Worm (Caenorhabditis elegans) whole organism, mixed stage, embryonic: ENCODE results near the gene oac-2.

Experiments
- M03D4.4 ChIP-seq: sonication (generic microtip); optimal IDR thresholded peaks from 2 replicates; lab custom pipeline; 2017; ENCODE audit warnings: mild to moderate bottlenecking, missing genetic modification characterization, missing compliant biosample characterization
- bed-3 ChIP-seq: fragments of 200-800 bp; sonication (Bioruptor generic); optimal IDR thresholded peaks from 3 replicates; lab custom pipeline; 2018; ENCODE audit warnings: mild to moderate bottlenecking, missing genetic modification characterization, moderate library complexity, missing compliant biosample characterization
- blmp-1 ChIP-seq: fragments of 150-350 bp; optimal IDR thresholded peaks from 2 replicates; lab custom pipeline; 2014; ENCODE audit warnings: missing biosample characterization, missing genetic modification characterization
- ceh-39 ChIP-seq: fragments of 150-350 bp; optimal IDR thresholded peaks from 2 replicates; lab custom pipeline; 2014; ENCODE audit warnings: missing biosample characterization, missing genetic modification characterization
- ceh-43 ChIP-seq: fragments of 200-800 bp; sonication (Bioruptor generic); optimal IDR thresholded peaks from 2 replicates; lab custom pipeline; 2018; ENCODE audit warnings: mild to moderate bottlenecking, missing genetic modification characterization, moderate library complexity, missing compliant biosample characterization
- ceh-83 ChIP-seq: fragments of 200-800 bp; sonication (Bioruptor generic); optimal IDR thresholded peaks from 2 replicates; lab custom pipeline; 2018; ENCODE audit warnings: mild to moderate bottlenecking, missing genetic modification characterization, missing compliant biosample characterization
- ces-1 ChIP-seq: fragments of 150-350 bp; optimal IDR thresholded peaks from 2 replicates; lab custom pipeline; 2014; ENCODE audit warnings: missing biosample characterization, missing genetic modification reagents, missing genetic modification characterization
- cnd-1 ChIP-seq: fragments of 200-800 bp; sonication (Bioruptor generic); optimal IDR thresholded peaks from 2 replicates; lab custom pipeline; 2018; ENCODE audit warnings: mild to moderate bottlenecking, missing genetic modification characterization, missing compliant biosample characterization
- drap-1 ChIP-seq: fragments of 200-800 bp; sonication (Bioruptor generic); optimal IDR thresholded peaks from 3 replicates; lab custom pipeline; 2018; ENCODE audit warnings: mild to moderate bottlenecking, missing genetic modification characterization, missing compliant biosample characterization
- elt-1 ChIP-seq: sonication (generic microtip); optimal IDR thresholded peaks from 2 replicates; lab custom pipeline; 2017; ENCODE audit warnings: missing genetic modification characterization, mild to moderate bottlenecking, missing compliant biosample characterization, antibody characterized with exemption, moderate library complexity, borderline replicate concordance; ENCODE audit not compliant: insufficient read depth
- elt-3 ChIP-seq: fragments of 150-350 bp; optimal IDR thresholded peaks from 2 replicates; lab custom pipeline; 2014; ENCODE audit warnings: missing biosample characterization, missing genetic modification characterization
- flh-1 ChIP-seq: fragments of 200-800 bp; sonication (Bioruptor generic); optimal IDR thresholded peaks from 2 replicates; lab custom pipeline; 2018; ENCODE audit warnings: mild to moderate bottlenecking, missing genetic modification characterization, moderate library complexity, missing compliant biosample characterization
- ham-2 ChIP-seq: fragments of 200-800 bp; sonication (Bioruptor generic); optimal IDR thresholded peaks from 2 replicates; lab custom pipeline; 2018; ENCODE audit warnings: mild to moderate bottlenecking, missing genetic modification characterization, missing compliant biosample characterization
- hlh-1 ChIP-seq: fragments of 150-350 bp; optimal IDR thresholded peaks from 2 replicates; lab custom pipeline; 2014; ENCODE audit warnings: missing biosample characterization, missing genetic modification reagents, missing genetic modification characterization
- lin-13 ChIP-seq: fragments of 150-350 bp; optimal IDR thresholded peaks from 2 replicates; lab custom pipeline; 2014; ENCODE audit warnings: missing biosample characterization, missing genetic modification characterization
- lin-32 ChIP-seq: fragments of 200-800 bp; sonication (Bioruptor generic); optimal IDR thresholded peaks from 2 replicates; lab custom pipeline; 2018; ENCODE audit warnings: mild to moderate bottlenecking, missing genetic modification characterization, missing compliant biosample characterization
- lsy-2 ChIP-seq: fragments of 150-350 bp; optimal IDR thresholded peaks from 2 replicates; lab custom pipeline; 2014; ENCODE audit warnings: missing biosample characterization, missing genetic modification characterization
- mab-5 ChIP-seq: fragments of 150-350 bp; optimal IDR thresholded peaks from 2 replicates; lab custom pipeline; 2014; ENCODE audit warnings: missing biosample characterization, missing genetic modification characterization
- mep-1 ChIP-seq: fragments of 150-350 bp; optimal IDR thresholded peaks from 2 replicates; lab custom pipeline; 2017; ENCODE audit warnings: missing biosample characterization, missing genetic modification reagents, missing genetic modification characterization, inconsistent platforms
- mls-2 ChIP-seq: sonication (generic microtip); optimal IDR thresholded peaks from 2 replicates; lab custom pipeline; 2016; ENCODE audit warnings: mild to moderate bottlenecking, missing genetic modification characterization, moderate library complexity, missing compliant biosample characterization
- nhr-12 ChIP-seq: fragments of 150-350 bp; optimal IDR thresholded peaks from 2 replicates; lab custom pipeline; 2014; ENCODE audit warnings: missing biosample characterization, missing genetic modification characterization
- nhr-2 ChIP-seq: fragments of 150-350 bp; optimal IDR thresholded peaks from 2 replicates; lab custom pipeline; 2014; ENCODE audit warnings: missing biosample characterization, missing genetic modification characterization
- nhr-28 ChIP-seq: fragments of 150-350 bp; optimal IDR thresholded peaks from 2 replicates; lab custom pipeline; 2014; ENCODE audit warnings: missing biosample characterization, missing genetic modification characterization
- nhr-76 ChIP-seq: sonication (generic microtip); optimal IDR thresholded peaks from 2 replicates; lab custom pipeline; 2017; ENCODE audit warnings: missing biosample characterization, missing genetic modification characterization
- pha-4 ChIP-seq: fragments of 150-350 bp; optimal IDR thresholded peaks from 2 replicates; lab custom pipeline; 2018; ENCODE audit warnings: missing biosample characterization, missing genetic modification reagents, missing genetic modification characterization
- sem-2 ChIP-seq: fragments of 200-800 bp; sonication (Bioruptor generic); optimal IDR thresholded peaks from 2 replicates; lab custom pipeline; 2018; ENCODE audit warnings: mild to moderate bottlenecking, missing genetic modification characterization, missing compliant biosample characterization
- snpc-4 ChIP-seq: fragments of 150-350 bp; optimal IDR thresholded peaks from 2 replicates; lab custom pipeline; 2014; ENCODE audit warnings: missing biosample characterization, missing genetic modification characterization
- sptf-1 ChIP-seq: sonication (generic microtip); optimal IDR thresholded peaks from 2 replicates; lab custom pipeline; 2017; ENCODE audit warnings: mild to moderate bottlenecking, missing genetic modification characterization, moderate library complexity, missing compliant biosample characterization
- tbx-8 ChIP-seq: fragments of 200-800 bp; sonication (Bioruptor generic); optimal IDR thresholded peaks from 2 replicates; lab custom pipeline; 2018; ENCODE audit warnings: mild to moderate bottlenecking, missing genetic modification characterization, moderate library complexity, missing compliant biosample characterization
- unc-120 ChIP-seq: sonication (generic microtip); optimal IDR thresholded peaks from 2 replicates; lab custom pipeline; 2017; ENCODE audit warnings: missing genetic modification characterization, missing compliant biosample characterization; ENCODE audit not compliant: poor library complexity, severe bottlenecking
- unc-39 ChIP-seq: fragments of 150-350 bp; optimal IDR thresholded peaks from 2 replicates; lab custom pipeline; 2014; ENCODE audit warnings: missing biosample characterization, missing genetic modification characterization
- unc-62 ChIP-seq: fragments of 150-350 bp; optimal IDR thresholded peaks from 2 replicates; lab custom pipeline; 2014; ENCODE audit warnings: missing biosample characterization, missing genetic modification reagents, missing genetic modification characterization
- zip-8 ChIP-seq: fragments of 150-350 bp; optimal IDR thresholded peaks from 2 replicates; lab custom pipeline; 2014; ENCODE audit warnings: missing biosample characterization, missing genetic modification characterization
- ztf-11 ChIP-seq: fragments of 150-350 bp; optimal IDR thresholded peaks from 2 replicates; lab custom pipeline; 2014; ENCODE audit warnings: missing biosample characterization, missing genetic modification characterization

oac-2 gene

DNA sequence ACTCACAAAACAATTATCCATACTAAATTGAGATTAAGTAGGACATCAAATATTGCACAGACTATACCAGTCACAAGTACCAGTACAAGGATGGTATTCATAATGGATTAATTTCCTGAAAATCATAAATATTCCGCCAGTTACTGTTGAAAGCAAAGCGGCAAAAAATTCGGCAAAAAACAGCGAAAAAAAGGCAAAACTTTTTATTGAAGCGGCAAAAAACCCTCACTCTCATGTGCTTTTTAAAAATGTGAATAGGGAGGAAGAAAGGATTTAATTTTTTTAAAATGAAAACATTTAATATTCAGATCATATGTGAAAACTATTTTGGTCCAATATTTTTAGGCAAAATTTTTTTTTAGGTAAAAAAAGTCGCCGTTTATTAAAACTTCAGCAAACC, 4.1 kb downstream of the oac-2 start, which contains the start of gene srbc-29:
Gene srbc-29 (minus strand): TSS at position 101 of the 400 bp plus-strand sequence.
- TF ChIP-seq flh-1 (GFP tag; lab: Kevin White, UChicago) (no peak), ztf-11 (tag; lab: Kevin White, UChicago) (no peak), bed-3 (GFP tag; lab: Kevin White, UChicago) (no peak), nhr-28 (tag; lab: Kevin White, UChicago) (no peak), lsy-2 (tag; lab: Kevin White, UChicago) (no peak), unc-62 (no peak), elt-1 (tag; lab: Kevin White, UChicago) (no peak), ces-1 (no peak), drap-1 (GFP tag; lab: Kevin White, UChicago) (no peak), mab-5 (tag; lab: Kevin White, UChicago) (no peak), nhr-2 (tag; lab: Kevin White, UChicago) (no peak), lin-13 (tag; lab: Kevin White, UChicago) (no peak)

- TF ChIP-seq nhr-28 (tag; lab: Kevin White, UChicago) (no peak), sem-2 (no peak), ceh-83 (GFP tag; lab: Kevin White, UChicago) (no peak), elt-1 (tag; lab: Kevin White, UChicago) (no peak), mep-1 (tag; lab: Kevin White, UChicago) (no peak), lin-32 (no peak), lsy-2 (tag; lab: Kevin White, UChicago) (no peak), unc-62 (no peak), snpc-4 (tag; lab: Kevin White, UChicago) (no peak), lin-13 (tag; lab: Kevin White, UChicago) (no peak), cnd-1 (tag; lab: Kevin White, UChicago) (no peak), tbx-8 (GFP tag; lab: Kevin White, UChicago) (no peak), mls-2 (tag; lab: Kevin White, UChicago) (no peak), ztf-11 (tag; lab: Kevin White, UChicago) (no peak), unc-120 (tag; lab: Kevin White, UChicago) (no peak), mab-5 (tag; lab: Kevin White, UChicago) (no peak), hlh-1 (tag; lab: Kevin White, UChicago) (no peak), nhr-76 (tag; lab: Kevin White, UChicago) (no peak)
Measured at ce11 chrV:3468436-3468835, 6.5 kb downstream of the oac-2 start, which contains the start of gene gst-33. Gene gst-33, minus strand, starts transcription at chrV:3468562.

ce11 chrV:3464897-3465296, 10.0 kb downstream of the oac-2 start:
- TF ChIP-seq ceh-43 (GFP tag; lab: Kevin White, UChicago) = no peak
- TF ChIP-seq bed-3 (GFP tag; lab: Kevin White, UChicago) = no peak
- TF ChIP-seq drap-1 (GFP tag; lab: Kevin White, UChicago) = no peak
- no peak for TF ChIP-seq unc-39
- no peak for TF ChIP-seq sptf-1 (tag; lab: Kevin White, UChicago)
- TF ChIP-seq nhr-2 (tag; lab: Kevin White, UChicago) = no peak
- no peak for TF ChIP-seq unc-62
- TF ChIP-seq unc-120 (tag; lab: Kevin White, UChicago) = no peak
- TF ChIP-seq pha-4 = no peak
- TF ChIP-seq elt-3 (tag; lab: Kevin White, UChicago) = no peak
- TF ChIP-seq nhr-12 (tag; lab: Kevin White, UChicago) = no peak
- no peak for TF ChIP-seq zip-8
- no peak for TF ChIP-seq ces-1
- no peak for TF ChIP-seq mep-1 (tag; lab: Kevin White, UChicago)
- TF ChIP-seq blmp-1 (tag; lab: Kevin White, UChicago) = no peak
- no peak for TF ChIP-seq tbx-8 (GFP tag; lab: Kevin White, UChicago)
- no peak for TF ChIP-seq ceh-83 (GFP tag; lab: Kevin White, UChicago)
- no peak for TF ChIP-seq hlh-1 (tag; lab: Kevin White, UChicago)
- no peak for TF ChIP-seq ham-2 (GFP tag; lab: Kevin White, UChicago)
- no peak for TF ChIP-seq lin-13 (tag; lab: Kevin White, UChicago)
- TF ChIP-seq, all 35 proteins: peak for 0

ce11 chrV:3463514-3463913, 11.4 kb downstream of the oac-2 start, which contains the start of gene slc-28.1:
Gene slc-28.1, plus strand, starts transcription at chrV:3463814.
- no peak for TF ChIP-seq mab-5 (tag; lab: Kevin White, UChicago)
- TF ChIP-seq elt-1 (tag; lab: Kevin White, UChicago) = no peak
- TF ChIP-seq ham-2 (GFP tag; lab: Kevin White, UChicago) = no peak
- TF ChIP-seq lin-13 (tag; lab: Kevin White, UChicago) = no peak
- no peak for TF ChIP-seq unc-62
- no peak for TF ChIP-seq nhr-76 (tag; lab: Kevin White, UChicago)
- TF ChIP-seq unc-39 = no peak
- TF ChIP-seq ceh-83 (GFP tag; lab: Kevin White, UChicago) = no peak
- no peak for TF ChIP-seq ceh-39
- no peak for TF ChIP-seq cnd-1 (tag; lab: Kevin White, UChicago)
- TF ChIP-seq nhr-28 (tag; lab: Kevin White, UChicago) = no peak
- no peak for TF ChIP-seq zip-8
- TF ChIP-seq M03D4.4 (tag; lab: Kevin White, UChicago) = no peak
- TF ChIP-seq sem-2 = no peak
- TF ChIP-seq ceh-43 (GFP tag; lab: Kevin White, UChicago) = no peak
- no peak for TF ChIP-seq sptf-1 (tag; lab: Kevin White, UChicago)
